Worm (Caenorhabditis elegans) whole organism, young adult: ENCODE data around the gene clec-35.

Source experiments
- C17E4.6 ChIP-seq: fragments of 200-800 bp; sonication (Bioruptor generic); IDR thresholded peaks from 2 replicates; pipeline ENCODE4 v1.3.6; 2022; ENCODE audit warnings: missing genetic modification reagents, missing genetic modification characterization, missing compliant biosample characterization
- F55B11.4 ChIP-seq: sonication (generic microtip); optimal IDR thresholded peaks from 2 replicates; lab custom pipeline; 2016; ENCODE audit warnings: missing compliant biosample characterization, missing genetic modification characterization, borderline replicate concordance; ENCODE audit not compliant: insufficient read depth
- akir-1 ChIP-seq: fragments of 200-800 bp; sonication (Bioruptor generic); optimal IDR thresholded peaks from 2 replicates; lab custom pipeline; 2018; ENCODE audit warnings: mild to moderate bottlenecking, missing genetic modification characterization, moderate library complexity, missing compliant biosample characterization
- ceh-27 ChIP-seq: fragments of 200-800 bp; sonication (Bioruptor generic); optimal IDR thresholded peaks from 2 replicates; lab custom pipeline; 2018; ENCODE audit warnings: mild to moderate bottlenecking, missing genetic modification characterization, moderate library complexity, missing compliant biosample characterization
- ets-4 ChIP-seq: fragments of 200-800 bp; sonication (Bioruptor generic); optimal IDR thresholded peaks from 2 replicates; lab custom pipeline; 2018; ENCODE audit warnings: mild to moderate bottlenecking, missing genetic modification characterization, missing compliant biosample characterization
- nhr-90 ChIP-seq: sonication (generic microtip); optimal IDR thresholded peaks from 2 replicates; lab custom pipeline; 2016; ENCODE audit warnings: missing genotype, mild to moderate bottlenecking, missing genetic modification characterization, missing compliant biosample characterization
- pha-4 ChIP-seq: fragments of 150-350 bp; sonication (generic microtip); optimal IDR thresholded peaks from 2 replicates; lab custom pipeline; 2014; ENCODE audit warnings: missing biosample characterization, missing genetic modification reagents, missing genetic modification characterization
- sea-2 ChIP-seq: fragments of 200-800 bp; sonication (Bioruptor generic); IDR thresholded peaks from 2 replicates; pipeline ENCODE4 v1.3.6; 2022; ENCODE audit warnings: missing genetic modification characterization, missing compliant biosample characterization
- snpc-4 ChIP-seq, 5 experiments: fragments of 150-350 bp in 1 of 5; sonication (generic microtip) in 4 of 5; optimal IDR thresholded peaks; 2 replicates each; lab custom pipeline; 2014 to 2018; ENCODE audit warnings: missing genetic modification characterization in 5 of 5, missing biosample characterization in 3 of 5, antibody characterized with exemption in 2 of 5, mild to moderate bottlenecking in 2 of 5, missing compliant biosample characterization in 2 of 5, missing genotype in 2 of 5, moderate library complexity in 2 of 5, missing genetic modification reagents in 1 of 5
- ztf-26 ChIP-seq: sonication (generic microtip); optimal IDR thresholded peaks from 2 replicates; lab custom pipeline; 2017; ENCODE audit warnings: missing genetic modification characterization, missing compliant biosample characterization

- TF ChIP-seq nhr-90 (tag; lab: Kevin White, UChicago), result no peak
- no peak for TF ChIP-seq ets-4 (GFP tag; lab: Kevin White, UChicago)
- no peak for TF ChIP-seq ztf-26 (tag; lab: Kevin White, UChicago)
- TF ChIP-seq C17E4.6 (GFP tag; lab: Robert Waterston, UW), result no peak
- no peak for TF ChIP-seq pha-4 (tag; lab: Kevin White, UChicago)
- no peak for TF ChIP-seq ceh-27
- no peak for TF ChIP-seq snpc-4 (GFP tag; optimal IDR thresholded peaks at IDR 0.05; lab: Kevin White, UChicago)
- TF ChIP-seq snpc-4 (tag; optimal IDR thresholded peaks at IDR 0.05; lab: Kevin White, UChicago), result no peak
- TF ChIP-seq sea-2 (GFP tag; lab: Robert Waterston, UW), result no peak
- no peak for TF ChIP-seq F55B11.4 (tag; lab: Kevin White, UChicago)
- TF ChIP-seq akir-1, result no peak
Measured at ce11 chrV:16888788-16889325, 35.0 kb upstream of the clec-35 start, which contains the start of the genes ifas-2 and fbxa-44.
